Fruit fly (Drosophila melanogaster): ENCODE results near the gene CG8329.

CG8329 gene

DNA sequence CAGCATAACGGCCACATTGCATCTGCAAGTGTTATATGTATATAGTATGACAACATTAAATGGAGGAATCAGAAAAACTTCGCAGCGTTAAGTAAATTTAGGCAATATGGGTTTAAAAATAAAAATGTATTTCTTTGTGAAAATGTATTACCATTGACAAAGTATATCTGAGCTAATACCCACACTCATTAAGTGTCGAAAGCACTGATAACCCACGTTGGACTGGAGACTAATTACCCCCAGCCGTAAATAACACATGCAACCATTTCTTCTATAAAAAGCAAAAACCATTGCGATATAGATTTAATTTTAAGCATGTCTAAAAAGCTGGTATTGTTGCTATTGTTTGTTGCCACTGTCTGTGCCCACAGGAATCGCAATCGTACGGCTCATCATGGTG is at the start of gene CG8329:
TSS of gene CG8329 (plus strand) at position 301 of the 400 bp plus-strand sequence.
- TF ChIP-seq CG5204 (GFP tag; optimal IDR thresholded peaks at IDR 0.05) = no peak
- no peak for TF ChIP-seq CG12768 (GFP tag; optimal IDR thresholded peaks at IDR 0.05)
- no peak for TF ChIP-seq CG11617 (GFP tag; optimal IDR thresholded peaks at IDR 0.05)
- TF ChIP-seq Crg-1 (GFP tag; optimal IDR thresholded peaks at IDR 0.05) = no peak
- no peak for TF ChIP-seq toe (GFP tag; optimal IDR thresholded peaks at IDR 0.05)
- no peak for TF ChIP-seq cic (GFP tag; optimal IDR thresholded peaks at IDR 0.05)
- TF ChIP-seq CG7045 (GFP tag; optimal IDR thresholded peaks at IDR 0.05) = no peak
- TF ChIP-seq CG14711 (tag; optimal IDR thresholded peaks at IDR 0.05) = no peak
- no peak for TF ChIP-seq CG33017 (tag; optimal IDR thresholded peaks at IDR 0.05)
- no peak for TF ChIP-seq tj (GFP tag; optimal IDR thresholded peaks at IDR 0.05)
- TF ChIP-seq Hr96 (GFP tag; optimal IDR thresholded peaks at IDR 0.05) = no peak
- TF ChIP-seq Clk (GFP tag; optimal IDR thresholded peaks at IDR 0.05) = no peak
- TF ChIP-seq cnc (optimal IDR thresholded peaks at IDR 0.05) = no peak
- no peak for TF ChIP-seq bab1 (GFP tag; optimal IDR thresholded peaks at IDR 0.05)
- TF ChIP-seq Mnt (GFP tag; optimal IDR thresholded peaks at IDR 0.05) = no peak
- no peak for TF ChIP-seq pad (GFP tag; optimal IDR thresholded peaks at IDR 0.05)
- no peak for TF ChIP-seq CG1620 (GFP tag; optimal IDR thresholded peaks at IDR 0.05)

DNA sequence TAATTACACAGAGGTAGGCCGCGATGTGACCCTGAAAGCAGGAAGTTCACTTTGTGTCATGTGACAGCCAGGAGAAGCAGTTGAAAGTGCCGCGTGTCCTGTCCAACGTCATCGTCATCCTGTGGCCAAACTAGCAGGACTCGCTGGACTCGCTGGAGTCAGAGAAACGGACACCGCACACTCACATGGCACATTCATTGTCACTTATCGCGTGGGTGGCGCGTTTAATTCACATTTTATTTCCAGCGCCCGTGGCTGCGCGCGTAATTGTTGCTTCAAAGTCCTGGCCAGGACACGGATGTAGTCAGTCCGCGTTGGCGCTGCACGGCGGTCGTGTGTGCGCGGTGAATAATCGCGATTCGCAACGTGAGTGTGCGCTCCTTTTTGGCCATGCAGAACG is 40.4 kb upstream of the CG8329 start, which contains the start of gene Tmc:
TSS of gene Tmc (plus strand) at position 301 of the 400 bp plus-strand sequence.
- no peak for TF ChIP-seq tj (GFP tag; optimal IDR thresholded peaks at IDR 0.05)
- TF ChIP-seq CG12768 (GFP tag; optimal IDR thresholded peaks at IDR 0.05) = no peak
- TF ChIP-seq CG7045 (GFP tag; optimal IDR thresholded peaks at IDR 0.05) = no peak
- TF ChIP-seq cnc (optimal IDR thresholded peaks at IDR 0.05) = no peak
- TF ChIP-seq bab1 (GFP tag; optimal IDR thresholded peaks at IDR 0.05) = no peak

DNA sequence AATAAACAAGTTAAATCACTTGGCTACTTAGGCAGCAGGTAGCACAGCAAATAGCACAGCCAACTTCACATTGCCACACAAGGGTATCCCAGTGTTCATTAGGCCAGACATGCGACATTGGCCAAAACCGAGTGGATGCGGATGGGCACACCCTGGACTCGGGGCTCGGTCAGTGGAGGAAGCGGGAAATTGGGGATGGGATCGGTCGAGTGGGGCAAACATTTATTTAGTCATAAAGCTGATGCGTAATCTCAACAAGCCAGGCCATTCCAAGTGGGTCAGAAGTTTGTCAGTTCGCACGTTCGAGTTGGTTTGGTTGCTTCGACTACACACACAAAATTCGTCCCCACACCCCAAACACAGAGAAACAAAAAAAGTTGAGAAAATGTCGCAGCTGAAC is 39.2 kb upstream of the CG8329 start, which contains the start of gene CG3222:
TSS of gene CG3222 (plus strand) at position 301 of the 400 bp plus-strand sequence.
- TF ChIP-seq CG12768 (GFP tag; optimal IDR thresholded peaks at IDR 0.05) (no peak), kay (GFP tag; ENCODE audit: borderline replicate concordance) (no peak), CG14711 (tag; optimal IDR thresholded peaks at IDR 0.05) (no peak), CG5204 (GFP tag; optimal IDR thresholded peaks at IDR 0.05) (no peak)

DNA sequence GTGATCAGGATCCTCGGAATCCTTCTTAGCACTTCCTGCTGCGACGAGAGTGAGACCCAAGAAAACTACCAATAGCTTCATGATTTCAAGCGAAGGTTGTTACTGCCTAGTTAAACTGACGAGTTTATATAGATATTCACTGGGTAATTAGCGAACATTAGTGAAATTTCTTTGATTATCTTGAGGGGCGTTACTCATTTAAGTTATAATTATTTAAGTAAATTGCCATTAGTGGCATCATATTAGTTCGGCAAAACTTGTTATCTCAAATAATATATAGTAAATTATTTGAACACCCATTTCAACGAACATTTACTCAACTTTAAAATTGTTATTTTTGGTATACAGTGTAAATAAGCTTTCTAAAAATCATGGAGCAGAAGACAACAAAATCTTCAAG is 36.7 kb upstream of the CG8329 start, which contains the start of the genes CG3088 and CG3306:
TSS of gene CG3088 (minus strand) at position 101 of the 400 bp plus-strand sequence.
TSS of gene CG3306 (plus strand) at position 299 of the 400 bp plus-strand sequence.
- TF ChIP-seq Mnt (GFP tag; optimal IDR thresholded peaks at IDR 0.05) = no peak
- TF ChIP-seq CG14711 (tag; optimal IDR thresholded peaks at IDR 0.05) = no peak
- TF ChIP-seq Clk (GFP tag; optimal IDR thresholded peaks at IDR 0.05) = no peak
- TF ChIP-seq CG1620 (GFP tag; optimal IDR thresholded peaks at IDR 0.05) = no peak
- TF ChIP-seq bab1 (GFP tag; optimal IDR thresholded peaks at IDR 0.05) = no peak
- TF ChIP-seq pad (GFP tag; optimal IDR thresholded peaks at IDR 0.05) = no peak
- TF ChIP-seq cic (GFP tag; optimal IDR thresholded peaks at IDR 0.05) = no peak
- no peak for TF ChIP-seq CG5204 (GFP tag; optimal IDR thresholded peaks at IDR 0.05)
- no peak for TF ChIP-seq CG12768 (GFP tag; optimal IDR thresholded peaks at IDR 0.05)
- no peak for TF ChIP-seq tj (GFP tag; optimal IDR thresholded peaks at IDR 0.05)
- no peak for TF ChIP-seq CG33017 (tag; optimal IDR thresholded peaks at IDR 0.05)
- no peak for TF ChIP-seq Hr96 (GFP tag; optimal IDR thresholded peaks at IDR 0.05)
- no peak for TF ChIP-seq Crg-1 (GFP tag; optimal IDR thresholded peaks at IDR 0.05)
- TF ChIP-seq toe (GFP tag; optimal IDR thresholded peaks at IDR 0.05) = no peak
- TF ChIP-seq CG7101 (tag; optimal IDR thresholded peaks at IDR 0.05) = no peak
- TF ChIP-seq ovo (GFP tag; optimal IDR thresholded peaks at IDR 0.05) = no peak
- no peak for TF ChIP-seq cnc (optimal IDR thresholded peaks at IDR 0.05)

DNA sequence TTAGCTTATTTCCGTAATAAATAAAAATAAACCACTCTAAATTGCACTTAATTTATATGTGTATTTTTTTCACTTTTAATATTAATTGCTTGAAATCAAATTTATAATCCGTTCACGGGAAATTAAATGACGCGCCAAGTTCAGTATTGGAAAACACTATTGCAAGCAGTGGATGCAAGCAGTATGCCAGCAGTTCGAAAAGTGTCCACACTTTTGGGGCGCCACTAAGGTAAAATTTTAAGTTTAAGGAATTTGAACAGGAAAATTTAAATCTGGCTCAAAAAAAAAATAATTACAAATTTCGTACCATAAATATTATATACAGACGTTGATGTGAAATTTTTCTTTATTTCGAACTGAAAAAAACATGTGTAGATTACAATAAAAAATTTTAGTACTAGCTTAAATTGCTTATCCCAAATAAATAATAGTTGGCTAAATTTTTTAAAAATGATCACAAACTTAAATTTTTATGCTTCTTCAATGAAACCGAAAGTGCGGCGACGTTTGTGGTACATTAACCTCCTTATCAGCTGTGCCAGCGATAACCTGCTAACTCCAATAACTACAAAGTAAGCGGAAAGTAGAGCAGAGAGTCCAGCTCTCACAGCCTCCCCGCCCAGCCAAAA is 23.8 kb upstream of the CG8329 start:
- TF ChIP-seq Hr96 (GFP tag; optimal IDR thresholded peaks at IDR 0.05) (no peak), CG11617 (GFP tag; optimal IDR thresholded peaks at IDR 0.05) (no peak), Mnt (GFP tag; optimal IDR thresholded peaks at IDR 0.05) (no peak), bab1 (GFP tag; optimal IDR thresholded peaks at IDR 0.05) (peak; percentile 15), toe (GFP tag; optimal IDR thresholded peaks at IDR 0.05) (peak; percentile 35), CG14711 (tag; optimal IDR thresholded peaks at IDR 0.05) (no peak), ovo (GFP tag; optimal IDR thresholded peaks at IDR 0.05) (no peak), CG7101 (tag; optimal IDR thresholded peaks at IDR 0.05) (peak; percentile 28), pad (GFP tag; optimal IDR thresholded peaks at IDR 0.05) (peak; percentile 35)

DNA sequence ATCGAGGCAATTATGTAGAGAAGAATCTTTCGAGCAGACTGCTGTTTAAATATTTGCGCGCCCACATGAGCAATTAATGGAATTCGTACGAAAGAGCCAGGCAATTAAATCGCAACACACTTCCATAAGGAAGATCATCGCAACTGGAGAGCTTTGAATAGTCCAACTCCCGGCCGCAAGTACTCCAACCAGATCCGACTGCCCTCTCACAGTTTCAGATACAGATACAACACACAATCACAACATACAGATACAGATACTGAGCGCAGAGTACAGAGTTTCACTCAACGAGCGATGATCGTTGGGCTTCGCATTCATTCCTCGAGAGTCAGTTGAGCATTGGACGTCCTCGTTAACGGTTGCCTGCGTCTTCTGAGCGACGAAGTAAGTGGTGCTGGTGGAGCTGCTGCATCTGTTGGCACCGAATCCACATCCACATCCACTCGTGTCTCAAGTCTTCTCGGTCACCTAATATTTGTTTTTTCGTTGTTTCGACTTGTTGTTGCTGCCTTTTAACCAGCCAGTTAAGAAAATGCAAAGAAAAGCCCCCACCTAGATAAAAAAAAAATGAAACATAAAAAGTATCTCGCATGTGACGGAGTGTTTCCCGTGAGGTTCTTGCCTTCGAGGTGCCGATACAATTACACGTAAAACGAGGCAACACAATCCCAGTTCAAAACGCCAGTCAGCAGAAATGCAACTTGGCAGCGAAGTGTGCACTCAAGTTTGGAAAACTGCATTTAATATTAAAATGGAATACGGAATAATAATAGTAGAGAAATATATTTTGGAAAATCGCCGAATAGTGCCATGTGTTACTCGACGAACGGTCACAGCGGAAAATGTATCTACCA is 23.1 kb upstream of the CG8329 start, which contains the start of gene LanB2:
TSS of gene LanB2 (plus strand) at position 326 of the 854 bp plus-strand sequence.
- TF ChIP-seq tj (GFP tag; optimal IDR thresholded peaks at IDR 0.05) (peak; percentile 91), Clk (GFP tag; optimal IDR thresholded peaks at IDR 0.05) (no peak)

All from whole organism, adult.